Fruit fly (Drosophila melanogaster) whole organism, pupa: ENCODE results near the gene AANATL7.
A peak's percentile ranks its signal among the peaks of the same experiment; 100 is the strongest.

Source experiments
- CG10348 ChIP-seq: fragments of 200-800 bp; sonication (Bioruptor generic); IDR thresholded peaks from 2 replicates; pipeline ENCODE4 v1.3.6; 2022; ENCODE audit warnings: missing biosample characterization, missing genetic modification characterization
- CG12605 ChIP-seq: fragments of 200-800 bp; sonication (Bioruptor generic); IDR thresholded peaks from 2 replicates; pipeline ENCODE4 v1.3.6; 2022; ENCODE audit warnings: missing biosample characterization, missing genetic modification characterization
- CG13204 ChIP-seq: fragments of 200-800 bp; sonication (Bioruptor generic); optimal IDR thresholded peaks from 2 replicates; lab custom pipeline; 2018; ENCODE audit warnings: missing biosample characterization, mild to moderate bottlenecking, missing genetic modification characterization, moderate library complexity
- CG14655 ChIP-seq: fragments of 200-800 bp; sonication (Bioruptor generic); optimal IDR thresholded peaks from 3 replicates; lab custom pipeline; 2017; ENCODE audit warnings: mild to moderate bottlenecking, missing biosample characterization, missing genetic modification reagents, missing genetic modification characterization
- CG15710 ChIP-seq: fragments of 200-800 bp; sonication (Bioruptor generic); optimal IDR thresholded peaks from 2 replicates; lab custom pipeline; 2018; ENCODE audit warnings: missing biosample characterization, mild to moderate bottlenecking, missing genetic modification characterization, moderate library complexity
- CG17806 ChIP-seq: fragments of 200-800 bp; sonication (Bioruptor generic); optimal IDR thresholded peaks from 2 replicates; lab custom pipeline; 2018; ENCODE audit warnings: missing biosample characterization, mild to moderate bottlenecking, missing genetic modification characterization, moderate library complexity
- CG32121 ChIP-seq: fragments of 200-800 bp; sonication (Bioruptor generic); IDR thresholded peaks from 2 replicates; pipeline ENCODE4 v1.3.6; 2022; ENCODE audit warnings: missing biosample characterization, missing genetic modification characterization
- CG34367 ChIP-seq: fragments of 200-800 bp; sonication (Bioruptor generic); optimal IDR thresholded peaks from 2 replicates; lab custom pipeline; 2018; ENCODE audit warnings: missing biosample characterization, mild to moderate bottlenecking, missing genetic modification characterization
- CG4496 ChIP-seq: fragments of 200-800 bp; sonication (Bioruptor generic); IDR thresholded peaks from 3 replicates; pipeline ENCODE4 v1.3.6; 2022; ENCODE audit warnings: missing biosample characterization, missing genetic modification characterization
- CG8159 ChIP-seq: fragments of 200-800 bp; sonication (Bioruptor generic); optimal IDR thresholded peaks from 3 replicates; lab custom pipeline; 2018; ENCODE audit warnings: missing biosample characterization, mild to moderate bottlenecking, missing genetic modification characterization, moderate library complexity
- CG8301 ChIP-seq: fragments of 200-800 bp; sonication (Bioruptor generic); optimal IDR thresholded peaks from 2 replicates; lab custom pipeline; 2018; ENCODE audit warnings: missing biosample characterization, mild to moderate bottlenecking, missing genetic modification characterization
- CG9948 ChIP-seq: fragments of 200-800 bp; sonication (Bioruptor generic); optimal IDR thresholded peaks from 2 replicates; lab custom pipeline; 2018; ENCODE audit warnings: missing biosample characterization, mild to moderate bottlenecking, missing genetic modification characterization, moderate library complexity
- D1 ChIP-seq: fragments of 200-800 bp; sonication (Bioruptor generic); optimal IDR thresholded peaks from 2 replicates; lab custom pipeline; 2018; ENCODE audit warnings: missing biosample characterization, mild to moderate bottlenecking, missing genetic modification characterization, moderate library complexity
- EcR ChIP-seq: fragments of 200-800 bp; sonication (Bioruptor generic); optimal IDR thresholded peaks from 3 replicates; lab custom pipeline; 2019; ENCODE audit warnings: missing biosample characterization, missing genetic modification characterization, mild to moderate bottlenecking, moderate library complexity, missing genetic modification reagents
- Ets98B ChIP-seq: fragments of 200-800 bp; sonication (Bioruptor generic); IDR thresholded peaks from 2 replicates; pipeline ENCODE4 v1.3.6; 2022; ENCODE audit warnings: missing biosample characterization, missing genetic modification characterization
- Pif1A ChIP-seq: fragments of 200-800 bp; sonication (Bioruptor generic); optimal IDR thresholded peaks from 3 replicates; lab custom pipeline; 2016; ENCODE audit warnings: missing biosample characterization, missing genetic modification characterization
- Pif1B ChIP-seq: fragments of 200-800 bp; sonication (Bioruptor generic); optimal IDR thresholded peaks from 3 replicates; lab custom pipeline; 2016; ENCODE audit warnings: missing biosample characterization, missing genetic modification characterization
- Snoo ChIP-seq: fragments of 200-800 bp; sonication (Bioruptor generic); optimal IDR thresholded peaks from 3 replicates; lab custom pipeline; 2017; ENCODE audit warnings: missing biosample characterization, mild to moderate bottlenecking, missing genetic modification characterization, inconsistent platforms
- fd96Ca ChIP-seq: fragments of 200-800 bp; sonication (Bioruptor generic); IDR thresholded peaks from 3 replicates; pipeline ENCODE4 v1.3.6; 2022; ENCODE audit warnings: missing biosample characterization, missing genetic modification characterization
- gl ChIP-seq: fragments of 200-800 bp; sonication (Bioruptor generic); optimal IDR thresholded peaks from 2 replicates; lab custom pipeline; 2018; ENCODE audit warnings: missing biosample characterization, mild to moderate bottlenecking, missing genetic modification characterization
- rn ChIP-seq: fragments of 200-800 bp; sonication (Bioruptor generic); IDR thresholded peaks from 2 replicates; pipeline ENCODE4 v1.3.6; 2022; ENCODE audit warnings: missing biosample characterization, missing genetic modification characterization

The AANATL7 gene

dm6 chrX:2536136-2536535 is 44.6 kb upstream of the AANATL7 start:
- TF ChIP-seq CG13204 (GFP tag; lab: Kevin White, UChicago) (peak; percentile 55), Ets98B (peak; percentile 67), D1 (no peak), CG32121 (GFP tag; lab: Robert Waterston, UW) (peak; percentile 76), Pif1A (GFP tag; lab: Kevin White, UChicago) (peak; percentile 89), fd96Ca (GFP tag; lab: Robert Waterston, UW) (peak; percentile 88), Snoo (no peak), CG8301 (tag; lab: Kevin White, UChicago) (peak; percentile 48), CG34367 (tag; lab: Kevin White, UChicago) (peak; percentile 71), rn (GFP tag; lab: Robert Waterston, UW) (peak; percentile 66), CG14655 (GFP tag; lab: Kevin White, UChicago) (peak; percentile 70), CG10348 (GFP tag; lab: Robert Waterston, UW) (no peak), CG9948 (tag; lab: Kevin White, UChicago) (peak; percentile 77), gl (tag; lab: Kevin White, UChicago) (peak; percentile 31), EcR (GFP tag; lab: Kevin White, UChicago) (no peak), CG8159 (tag; lab: Kevin White, UChicago) (peak; percentile 77), Pif1B (GFP tag; lab: Kevin White, UChicago) (peak; percentile 81), CG17806 (tag; lab: Kevin White, UChicago) (peak; percentile 64), CG4496 (GFP tag; lab: Robert Waterston, UW) (peak; percentile 92), CG12605 (GFP tag; lab: Robert Waterston, UW) (peak; percentile 60), CG15710 (tag; lab: Kevin White, UChicago) (peak; percentile 90)

- TF ChIP-seq CG9948 (tag; lab: Kevin White, UChicago) (no peak), D1 (no peak), Pif1B (GFP tag; lab: Kevin White, UChicago) (no peak)
- TF ChIP-seq, all 21 proteins: peak for 0
These were observed 43.4 kb upstream of the AANATL7 start for dm6 chrX:2537398-2537797.

- TF ChIP-seq CG32121 (GFP tag; lab: Robert Waterston, UW) (no peak), CG8301 (tag; lab: Kevin White, UChicago) (no peak), CG10348 (GFP tag; lab: Robert Waterston, UW) (no peak), CG4496 (GFP tag; lab: Robert Waterston, UW) (no peak), CG15710 (tag; lab: Kevin White, UChicago) (no peak)
These were observed 42.4 kb upstream of the AANATL7 start for dm6 chrX:2538387-2538786.

DNA sequence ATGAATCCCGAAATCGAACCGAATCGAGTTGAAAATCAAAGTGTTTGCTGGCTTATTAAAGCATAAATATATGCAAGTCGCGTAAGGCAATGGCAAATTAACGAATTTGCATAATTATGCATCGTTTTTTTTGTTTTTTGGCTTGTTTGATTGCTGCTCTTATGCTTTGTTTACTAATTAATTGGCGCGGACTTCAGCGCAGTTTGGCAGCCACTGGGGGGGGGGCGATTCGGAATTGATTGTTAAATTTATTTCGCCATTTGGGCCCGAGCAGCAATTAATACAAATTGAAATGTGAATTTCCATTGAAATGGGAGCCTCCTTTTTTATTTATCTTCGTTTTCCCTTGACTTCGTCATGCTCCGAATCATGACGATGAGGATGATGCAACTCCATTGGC is 41.3 kb upstream of the AANATL7 start:
- TF ChIP-seq gl (tag; lab: Kevin White, UChicago) (no peak), Pif1B (GFP tag; lab: Kevin White, UChicago) (no peak), CG12605 (GFP tag; lab: Robert Waterston, UW) (no peak), CG32121 (GFP tag; lab: Robert Waterston, UW) (no peak), CG17806 (tag; lab: Kevin White, UChicago) (no peak), fd96Ca (GFP tag; lab: Robert Waterston, UW) (no peak), CG34367 (tag; lab: Kevin White, UChicago) (no peak)
- TF ChIP-seq, all 21 proteins: peak for 0

DNA sequence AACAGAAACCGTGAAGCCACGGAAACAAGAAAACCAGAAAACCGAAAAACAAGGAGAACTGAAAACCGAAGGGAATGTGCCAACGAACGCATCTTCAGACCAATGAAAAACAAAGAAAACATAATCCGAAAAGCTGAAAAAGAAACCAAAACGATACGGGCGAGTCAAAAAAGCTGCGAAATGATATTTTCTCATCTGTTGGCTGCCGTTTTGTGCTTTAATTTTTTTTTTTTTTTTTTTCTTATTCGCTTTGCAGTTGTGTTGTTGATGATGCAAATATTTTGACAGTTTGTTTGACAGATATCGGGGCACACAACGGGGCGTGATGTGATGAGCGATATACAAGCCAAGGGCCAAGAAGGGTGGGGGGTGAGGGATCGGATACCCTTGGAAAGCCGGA is 38.3 kb upstream of the AANATL7 start:
- no peak for TF ChIP-seq CG9948 (tag; lab: Kevin White, UChicago)
- TF ChIP-seq CG34367 (tag; lab: Kevin White, UChicago) = no peak
- no peak for TF ChIP-seq CG8301 (tag; lab: Kevin White, UChicago)
- no peak for TF ChIP-seq Ets98B
- no peak for TF ChIP-seq CG15710 (tag; lab: Kevin White, UChicago)
- TF ChIP-seq CG32121 (GFP tag; lab: Robert Waterston, UW) = no peak
- no peak for TF ChIP-seq CG4496 (GFP tag; lab: Robert Waterston, UW)
- TF ChIP-seq CG17806 (tag; lab: Kevin White, UChicago) = no peak
- no peak for TF ChIP-seq D1
- no peak for TF ChIP-seq gl (tag; lab: Kevin White, UChicago)
- no peak for TF ChIP-seq CG14655 (GFP tag; lab: Kevin White, UChicago)
- TF ChIP-seq Pif1B (GFP tag; lab: Kevin White, UChicago) = no peak
- TF ChIP-seq fd96Ca (GFP tag; lab: Robert Waterston, UW) = no peak
- TF ChIP-seq Snoo = no peak
- no peak for TF ChIP-seq CG13204 (GFP tag; lab: Kevin White, UChicago)
- no peak for TF ChIP-seq CG10348 (GFP tag; lab: Robert Waterston, UW)
- TF ChIP-seq EcR (GFP tag; lab: Kevin White, UChicago) = no peak

dm6 chrX:2545328-2545758 is 35.4 kb upstream of the AANATL7 start, which contains the start of gene trol:
trol (minus strand) TSS chrX:2545427.
- peak; percentile 27 for TF ChIP-seq CG15710 (tag; lab: Kevin White, UChicago)
- TF ChIP-seq CG12605 (GFP tag; lab: Robert Waterston, UW) = no peak
- TF ChIP-seq CG4496 (GFP tag; lab: Robert Waterston, UW) = peak; percentile 67
- TF ChIP-seq Snoo = no peak
- no peak for TF ChIP-seq gl (tag; lab: Kevin White, UChicago)
- TF ChIP-seq CG13204 (GFP tag; lab: Kevin White, UChicago) = peak; percentile 84
- TF ChIP-seq fd96Ca (GFP tag; lab: Robert Waterston, UW) = peak; percentile 51; the same call in 1 of the 3 replicates
- TF ChIP-seq EcR (GFP tag; lab: Kevin White, UChicago) = peak; percentile 37
- peak; percentile 35 for TF ChIP-seq Pif1B (GFP tag; lab: Kevin White, UChicago)
- no peak for TF ChIP-seq rn (GFP tag; lab: Robert Waterston, UW)
- TF ChIP-seq CG14655 (GFP tag; lab: Kevin White, UChicago) = peak; percentile 31
- TF ChIP-seq CG9948 (tag; lab: Kevin White, UChicago) = no peak
- TF ChIP-seq CG32121 (GFP tag; lab: Robert Waterston, UW) = peak; percentile 37; the same call in 1 of the 2 replicates
- TF ChIP-seq CG8159 (tag; lab: Kevin White, UChicago) = no peak
- no peak for TF ChIP-seq CG34367 (tag; lab: Kevin White, UChicago)
- peak; percentile 43; the same call in 1 of the 2 replicates for TF ChIP-seq Ets98B
- no peak for TF ChIP-seq CG10348 (GFP tag; lab: Robert Waterston, UW)
- no peak for TF ChIP-seq CG17806 (tag; lab: Kevin White, UChicago)
- TF ChIP-seq Pif1A (GFP tag; lab: Kevin White, UChicago) = peak; percentile 2
- no peak for TF ChIP-seq CG8301 (tag; lab: Kevin White, UChicago)
- TF ChIP-seq D1 = no peak
